Fruit fly (Drosophila melanogaster): ENCODE measurements around the gene CG15169.

dm6 chr2L:19009130-19009529, 18.3 kb downstream of the CG15169 start, which contains the start of gene RpL30:
- TF ChIP-seq kay (GFP tag; ENCODE audit: borderline replicate concordance) (no peak), Crg-1 (GFP tag; optimal IDR thresholded peaks at IDR 0.05) (peak; percentile 94), tj (GFP tag; optimal IDR thresholded peaks at IDR 0.05) (peak; percentile 75)

All from whole organism, adult.